Worm (Caenorhabditis elegans) whole organism, L4 larva: Measurements from ENCODE around the gene rps-16.
A peak's percentile ranks its signal among the peaks of the same experiment; 100 is the strongest.

Experiments
- D1046.2 ChIP-seq: fragments of 200-800 bp; sonication (Bioruptor generic); IDR thresholded peaks from 2 replicates; pipeline ENCODE4 v1.3.6; 2022; ENCODE audit warnings: missing genetic modification characterization, missing compliant biosample characterization
- F26F4.8 ChIP-seq: fragments of 200-800 bp; sonication (Bioruptor generic); conservative IDR thresholded peaks from 2 replicates; pipeline ENCODE4 v1.3.6; 2022; ENCODE audit warnings: missing genetic modification characterization, missing compliant biosample characterization
- F44E2.7 ChIP-seq: fragments of 200-800 bp; sonication (Bioruptor generic); IDR thresholded peaks from 2 replicates; pipeline ENCODE4 v2.1.2; 2022; ENCODE audit warnings: missing genetic modification characterization, missing compliant biosample characterization
- F49E8.2 ChIP-seq: sonication (generic microtip); optimal IDR thresholded peaks from 2 replicates; lab custom pipeline; 2016; ENCODE audit warnings: missing compliant biosample characterization, mild to moderate bottlenecking, missing genetic modification characterization, borderline replicate concordance
- R02D3.7 ChIP-seq: fragments of 150-350 bp; sonication (generic microtip); optimal IDR thresholded peaks from 3 replicates; lab custom pipeline; 2014; ENCODE audit warnings: missing biosample characterization, missing genetic modification characterization
- T26A8.4 ChIP-seq: fragments of 200-800 bp; sonication (Bioruptor generic); IDR thresholded peaks from 2 replicates; pipeline ENCODE4 v1.3.6; 2022; ENCODE audit warnings: missing genetic modification characterization, missing compliant biosample characterization
- Y105C5A.15 ChIP-seq: fragments of 200-800 bp; sonication (Bioruptor generic); IDR thresholded peaks from 2 replicates; pipeline ENCODE4 v1.3.6; 2022; ENCODE audit warnings: missing genetic modification characterization, missing compliant biosample characterization
- aly-2 ChIP-seq: sonication (generic microtip); optimal IDR thresholded peaks from 2 replicates; lab custom pipeline; 2018; ENCODE audit warnings: missing biosample characterization, missing genetic modification characterization
- ama-1 ChIP-seq: fragments of 150-350 bp; optimal IDR thresholded peaks from 2 replicates; lab custom pipeline; 2014; ENCODE audit warnings: inconsistent platforms, mixed read lengths
- attf-4 ChIP-seq: sonication (generic microtip); optimal IDR thresholded peaks from 3 replicates; lab custom pipeline; 2017; ENCODE audit warnings: missing biosample characterization, missing genetic modification characterization
- ceh-20 ChIP-seq: fragments of 200-800 bp; sonication (Bioruptor generic); IDR thresholded peaks from 2 replicates; pipeline ENCODE4 v1.3.6; 2022; ENCODE audit warnings: missing genetic modification reagents, missing genetic modification characterization, missing compliant biosample characterization
- ceh-32 ChIP-seq: sonication (generic microtip); optimal IDR thresholded peaks from 2 replicates; lab custom pipeline; 2016; ENCODE audit warnings: mild to moderate bottlenecking, missing genetic modification characterization, missing compliant biosample characterization; ENCODE audit not compliant: poor library complexity
- ceh-62 ChIP-seq: sonication (generic microtip); optimal IDR thresholded peaks from 2 replicates; lab custom pipeline; 2017; ENCODE audit warnings: missing biosample characterization, missing genetic modification characterization
- ces-1 ChIP-seq: fragments of 150-350 bp; sonication (generic microtip); optimal IDR thresholded peaks from 4 replicates; lab custom pipeline; 2014; ENCODE audit warnings: missing biosample characterization, missing genetic modification reagents, missing genetic modification characterization
- daf-16 ChIP-seq, 3 experiments: sonication (generic microtip); optimal IDR thresholded peaks; 2 replicates each; lab custom pipeline; 2016 to 2017; ENCODE audit warnings: missing genetic modification characterization in 3 of 3, missing genetic modification reagents in 3 of 3, mild to moderate bottlenecking in 2 of 3, missing compliant biosample characterization in 2 of 3, missing biosample characterization in 1 of 3, moderate library complexity in 1 of 3
- daf-19 ChIP-seq: fragments of 200-800 bp; sonication (Bioruptor generic); conservative IDR thresholded peaks from 2 replicates; pipeline ENCODE4 v1.3.6; 2022; ENCODE audit warnings: missing genetic modification characterization, missing compliant biosample characterization
- daf-8 ChIP-seq: fragments of 200-800 bp; sonication (Bioruptor generic); IDR thresholded peaks from 2 replicates; pipeline ENCODE4 v1.3.6; 2022; ENCODE audit warnings: missing genetic modification characterization, missing compliant biosample characterization
- duxl-1 ChIP-seq: sonication (generic microtip); optimal IDR thresholded peaks from 2 replicates; lab custom pipeline; 2016; ENCODE audit warnings: mild to moderate bottlenecking, missing genetic modification characterization, moderate library complexity, missing compliant biosample characterization; ENCODE audit not compliant: poor library complexity
- egl-43 ChIP-seq: fragments of 200-800 bp; sonication (Bioruptor generic); IDR thresholded peaks from 2 replicates; pipeline ENCODE4 v1.3.6; 2022; ENCODE audit warnings: missing genetic modification reagents, missing genetic modification characterization, missing compliant biosample characterization
- fos-1 ChIP-seq: fragments of 150-350 bp; optimal IDR thresholded peaks from 2 replicates; lab custom pipeline; 2014; ENCODE audit warnings: missing biosample characterization, missing genetic modification characterization
- hmg-1.1 ChIP-seq: fragments of 200-800 bp; sonication (Bioruptor generic); IDR thresholded peaks from 2 replicates; pipeline ENCODE4 v1.3.6; 2022; ENCODE audit warnings: missing genetic modification reagents, missing genetic modification characterization, missing compliant biosample characterization
- jun-1 ChIP-seq: fragments of 150-350 bp; optimal IDR thresholded peaks from 2 replicates; lab custom pipeline; 2014; ENCODE audit warnings: missing biosample characterization, missing genetic modification reagents, missing genetic modification characterization
- lin-13 ChIP-seq: fragments of 150-350 bp; optimal IDR thresholded peaks from 2 replicates; lab custom pipeline; 2014; ENCODE audit warnings: missing biosample characterization, missing genetic modification reagents, missing genetic modification characterization
- lin-29 ChIP-seq: fragments of 200-800 bp; sonication (Bioruptor generic); IDR thresholded peaks from 2 replicates; pipeline ENCODE4 v1.3.6; 2022; ENCODE audit warnings: missing genetic modification reagents, missing genetic modification characterization, missing compliant biosample characterization
- lin-38 ChIP-seq: fragments of 200-800 bp; sonication (Bioruptor generic); IDR thresholded peaks from 2 replicates; pipeline ENCODE4 v1.3.6; 2022; ENCODE audit warnings: missing genetic modification reagents, missing genetic modification characterization, missing compliant biosample characterization
- lir-3 ChIP-seq: sonication (generic microtip); optimal IDR thresholded peaks from 2 replicates; lab custom pipeline; 2016; ENCODE audit warnings: mild to moderate bottlenecking, missing genetic modification characterization, missing compliant biosample characterization
- mdl-1 ChIP-seq, 2 experiments: fragments of 150-350 bp in 1 of 2; sonication (generic microtip) in 1 of 2; optimal IDR thresholded peaks; 2 replicates each; lab custom pipeline; 2014 to 2017; ENCODE audit warnings: missing biosample characterization in 2 of 2, missing genetic modification characterization in 2 of 2
- mep-1 ChIP-seq: fragments of 150-350 bp; sonication (generic microtip); optimal IDR thresholded peaks from 3 replicates; lab custom pipeline; 2014; ENCODE audit warnings: missing biosample characterization, missing genetic modification characterization
- nhr-10 ChIP-seq: fragments of 150-350 bp; optimal IDR thresholded peaks from 2 replicates; lab custom pipeline; 2014; ENCODE audit warnings: missing biosample characterization, missing genetic modification characterization
- nhr-237 ChIP-seq: sonication (generic microtip); optimal IDR thresholded peaks from 2 replicates; lab custom pipeline; 2017; ENCODE audit warnings: missing biosample characterization, missing genetic modification characterization
- nhr-25 ChIP-seq: sonication (generic microtip); optimal IDR thresholded peaks from 2 replicates; lab custom pipeline; 2017; ENCODE audit warnings: missing genetic modification characterization, mild to moderate bottlenecking, missing compliant biosample characterization, antibody characterized with exemption, moderate library complexity, borderline replicate concordance; ENCODE audit not compliant: insufficient read depth
- nhr-28 ChIP-seq: fragments of 150-350 bp; optimal IDR thresholded peaks from 2 replicates; lab custom pipeline; 2014; ENCODE audit warnings: missing biosample characterization, missing genetic modification characterization
- nhr-42 ChIP-seq: fragments of 200-800 bp; sonication (Bioruptor generic); IDR thresholded peaks from 2 replicates; pipeline ENCODE4 v1.3.6; 2022; ENCODE audit warnings: missing genetic modification characterization, missing compliant biosample characterization
- nhr-76 ChIP-seq: fragments of 150-350 bp; optimal IDR thresholded peaks from 2 replicates; lab custom pipeline; 2014; ENCODE audit warnings: missing biosample characterization, missing genetic modification characterization
- nhr-77 ChIP-seq: fragments of 150-350 bp; optimal IDR thresholded peaks from 2 replicates; lab custom pipeline; 2014; ENCODE audit warnings: missing biosample characterization, missing genetic modification characterization
- pha-4 ChIP-seq, 2 experiments: fragments of 150-350 bp in 1 of 2; fragments of 200-800 bp in 1 of 2; sonication (Bioruptor generic) in 1 of 2; IDR thresholded peaks in 1 of 2; optimal IDR thresholded peaks in 1 of 2; 2 replicates each; pipeline versions ENCODE4 v1.3.6 to Lab custom; 2014 to 2022; ENCODE audit warnings: missing genetic modification characterization in 2 of 2, missing genetic modification reagents in 2 of 2, missing biosample characterization in 1 of 2, missing compliant biosample characterization in 1 of 2
- pqm-1 ChIP-seq: sonication (generic microtip); optimal IDR thresholded peaks from 2 replicates; lab custom pipeline; 2017; ENCODE audit warnings: missing biosample characterization, missing genetic modification characterization
- rbr-2 ChIP-seq: sonication (generic microtip); optimal IDR thresholded peaks from 2 replicates; lab custom pipeline; 2016; ENCODE audit warnings: missing genotype, missing genetic modification characterization, missing compliant biosample characterization
- saeg-2 ChIP-seq: fragments of 200-800 bp; sonication (Bioruptor generic); IDR thresholded peaks from 2 replicates; pipeline ENCODE4 v1.3.6; 2022; ENCODE audit warnings: missing genetic modification reagents, missing genetic modification characterization, missing compliant biosample characterization
- sdz-12 ChIP-seq: fragments of 200-800 bp; sonication (Bioruptor generic); optimal IDR thresholded peaks from 2 replicates; lab custom pipeline; 2018; ENCODE audit warnings: mild to moderate bottlenecking, missing genetic modification characterization, missing compliant biosample characterization
- skn-1 ChIP-seq: fragments of 150-350 bp; optimal IDR thresholded peaks from 2 replicates; lab custom pipeline; 2014; ENCODE audit warnings: missing biosample characterization, missing genetic modification characterization
- snpc-1.2 ChIP-seq: fragments of 200-800 bp; sonication (Bioruptor generic); IDR thresholded peaks from 2 replicates; pipeline ENCODE4 v1.3.6; 2022; ENCODE audit warnings: missing genetic modification reagents, missing genetic modification characterization, missing compliant biosample characterization
- snpc-4 ChIP-seq: fragments of 150-350 bp; optimal IDR thresholded peaks from 2 replicates; lab custom pipeline; 2014; ENCODE audit warnings: missing biosample characterization, missing genetic modification characterization
- spr-1 ChIP-seq: sonication (generic microtip); optimal IDR thresholded peaks from 2 replicates; lab custom pipeline; 2016; ENCODE audit warnings: mild to moderate bottlenecking, missing genetic modification characterization, missing compliant biosample characterization
- tag-97 ChIP-seq: fragments of 200-800 bp; sonication (Bioruptor generic); IDR thresholded peaks from 2 replicates; pipeline ENCODE4 v1.3.6; 2022; ENCODE audit warnings: missing genetic modification characterization, missing compliant biosample characterization
- tra-1 ChIP-seq: fragments of 200-800 bp; sonication (Bioruptor generic); IDR thresholded peaks from 2 replicates; pipeline ENCODE4 v1.3.6; 2022; ENCODE audit warnings: missing genetic modification reagents, missing genetic modification characterization, missing compliant biosample characterization
- unc-39 ChIP-seq: sonication (generic microtip); optimal IDR thresholded peaks from 2 replicates; lab custom pipeline; 2017; ENCODE audit warnings: missing biosample characterization, missing genetic modification characterization
- zfp-3 ChIP-seq: fragments of 200-800 bp; sonication (Bioruptor generic); conservative IDR thresholded peaks from 2 replicates; pipeline ENCODE4 v1.3.6; 2022; ENCODE audit warnings: missing genetic modification reagents, missing genetic modification characterization, missing compliant biosample characterization
- zip-2 ChIP-seq: fragments of 150-350 bp; optimal IDR thresholded peaks from 2 replicates; lab custom pipeline; 2014; ENCODE audit warnings: missing biosample characterization, missing genetic modification characterization
- ztf-11 ChIP-seq: fragments of 150-350 bp; optimal IDR thresholded peaks from 2 replicates; lab custom pipeline; 2014; ENCODE audit warnings: missing biosample characterization, missing genetic modification characterization
- ztf-7 ChIP-seq: fragments of 150-350 bp; optimal IDR thresholded peaks from 2 replicates; lab custom pipeline; 2014; ENCODE audit warnings: missing biosample characterization, missing genetic modification characterization

rps-16 gene

DNA sequence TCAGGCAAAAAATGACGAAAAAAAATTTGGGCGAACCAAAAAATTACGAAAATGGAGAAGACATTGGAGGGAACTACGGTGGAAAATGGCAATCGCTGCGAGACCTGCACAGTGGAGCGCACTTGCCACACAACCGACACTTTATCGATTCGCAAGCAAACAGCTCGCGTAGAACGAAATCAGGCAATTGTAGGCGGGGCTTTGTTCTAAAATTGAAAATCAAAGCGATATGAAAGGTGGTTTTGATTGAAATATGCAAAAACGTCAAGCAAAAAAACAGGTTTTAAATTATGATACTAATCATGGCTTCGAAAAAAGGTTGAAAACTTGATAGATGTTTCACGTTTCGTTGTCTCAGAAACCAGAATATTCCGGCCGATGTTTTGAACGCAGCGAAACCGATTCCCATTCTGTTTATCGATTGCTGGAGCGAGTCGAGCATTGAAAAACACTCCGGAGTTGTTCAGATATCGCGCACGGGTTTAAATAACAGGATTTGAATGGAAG, 1.9 kb upstream of the rps-16 start, which contains the start of the genes fib-1 and mut-15 (continued):
- no peak for TF ChIP-seq snpc-1.2 (GFP tag; lab: Robert Waterston, UW)
- TF ChIP-seq pha-4 (GFP tag; IDR thresholded peaks at IDR 0.05; lab: Robert Waterston, UW), result peak; percentile 63; the same call in 1 of the 2 replicates
- TF ChIP-seq pha-4 (tag; optimal IDR thresholded peaks at IDR 0.05; lab: Kevin White, UChicago), result peak; percentile 27
- TF ChIP-seq mep-1 (tag; lab: Kevin White, UChicago), result peak; percentile 96
- no peak for TF ChIP-seq nhr-76 (tag; lab: Kevin White, UChicago)
- TF ChIP-seq snpc-4, result no peak
- TF ChIP-seq mdl-1 (tag; optimal IDR thresholded peaks at IDR 0.05; lab: Kevin White, UChicago), result peak in 1 of 2 experiments; percentile 28
- 0 out of 2 replicates have a peak, but pooled peaks have one; percentile 45 for TF ChIP-seq egl-43 (GFP tag; lab: Robert Waterston, UW)
- no peak for TF ChIP-seq aly-2
- no peak for TF ChIP-seq ceh-32 (tag; lab: Kevin White, UChicago)
- no peak for TF ChIP-seq lin-29
- TF ChIP-seq rbr-2 (tag; lab: Kevin White, UChicago), result peak; percentile 92
- TF ChIP-seq nhr-25, result peak; percentile 73
- peak; percentile 86 for TF ChIP-seq ceh-20 (GFP tag; lab: Robert Waterston, UW)
- TF ChIP-seq ama-1, result no peak
- TF ChIP-seq nhr-10 (tag; lab: Kevin White, UChicago), result no peak
- peak; percentile 74 for TF ChIP-seq nhr-28 (tag; lab: Kevin White, UChicago)
- no peak for TF ChIP-seq saeg-2 (GFP tag; lab: Robert Waterston, UW)
- TF ChIP-seq skn-1, result no peak
- peak; percentile 94 for TF ChIP-seq nhr-77 (tag; lab: Kevin White, UChicago)
- TF ChIP-seq daf-8 (GFP tag; lab: Robert Waterston, UW), result no peak
- no peak for TF ChIP-seq unc-39 (tag; lab: Kevin White, UChicago)
- no peak for TF ChIP-seq pqm-1 (tag; lab: Kevin White, UChicago)
- no peak for TF ChIP-seq F26F4.8 (GFP tag; lab: Robert Waterston, UW)
- TF ChIP-seq spr-1 (tag; lab: Kevin White, UChicago), result peak; percentile 71
- TF ChIP-seq lir-3 (tag; lab: Kevin White, UChicago), result no peak
- TF ChIP-seq daf-19, result peak; percentile 58; the same call in 1 of the 2 replicates
- TF ChIP-seq tra-1 (GFP tag; lab: Robert Waterston, UW), result peak; percentile 67
- TF ChIP-seq lin-13, result peak; percentile 86
- TF ChIP-seq nhr-42 (GFP tag; lab: Robert Waterston, UW), result peak; percentile 89; the same call in 1 of the 2 replicates
- no peak for TF ChIP-seq zip-2 (tag; lab: Kevin White, UChicago)
- no peak for TF ChIP-seq D1046.2 (GFP tag; lab: Robert Waterston, UW)
- no peak for TF ChIP-seq ztf-7 (tag; lab: Kevin White, UChicago)
- peak; percentile 48 for TF ChIP-seq F49E8.2 (tag; lab: Kevin White, UChicago)
- no peak for TF ChIP-seq attf-4 (tag; lab: Kevin White, UChicago)
- TF ChIP-seq T26A8.4 (GFP tag; lab: Robert Waterston, UW), result peak; percentile 71; the same call in 1 of the 2 replicates
- TF ChIP-seq nhr-237, result no peak
- no peak for TF ChIP-seq fos-1 (tag; lab: Kevin White, UChicago)
- TF ChIP-seq zfp-3 (GFP tag; lab: Robert Waterston, UW), result no peak
- TF ChIP-seq jun-1 (tag; lab: Kevin White, UChicago), result peak; percentile 77
- no peak for TF ChIP-seq sdz-12 (GFP tag; lab: Kevin White, UChicago)
- peak; percentile 86 for TF ChIP-seq hmg-1.1 (GFP tag; lab: Robert Waterston, UW)
- TF ChIP-seq daf-16 (GFP tag; optimal IDR thresholded peaks at IDR 0.05; lab: Kevin White, UChicago), result peak in 1 of 2 experiments; percentile 42
- peak; percentile 54 for TF ChIP-seq daf-16 (tag; optimal IDR thresholded peaks at IDR 0.05; lab: Kevin White, UChicago)
- TF ChIP-seq ztf-11, result no peak
- peak; percentile 99 for TF ChIP-seq lin-38 (GFP tag; lab: Robert Waterston, UW)
- TF ChIP-seq F44E2.7 (GFP tag; lab: Robert Waterston, UW), result no peak
- no peak for TF ChIP-seq ceh-62 (tag; lab: Kevin White, UChicago)
- no peak for TF ChIP-seq tag-97 (GFP tag; lab: Robert Waterston, UW)
- peak; percentile 62 for TF ChIP-seq duxl-1 (tag; lab: Kevin White, UChicago)
- no peak for TF ChIP-seq R02D3.7
- TF ChIP-seq Y105C5A.15 (GFP tag; lab: Robert Waterston, UW), result no peak
- TF ChIP-seq ces-1 (GFP tag; lab: Kevin White, UChicago), result no peak
